Worm (Caenorhabditis elegans): ENCODE measurements around the gene nhr-42.

- no peak for TF ChIP-seq unc-62 (GFP tag; optimal IDR thresholded peaks at IDR 0.05)
- no peak for TF ChIP-seq nhr-12 (tag; optimal IDR thresholded peaks at IDR 0.05)
- no peak for TF ChIP-seq elt-3 (tag; optimal IDR thresholded peaks at IDR 0.05)
- no peak for TF ChIP-seq pha-4 (tag; optimal IDR thresholded peaks at IDR 0.05)
- TF ChIP-seq ztf-11 (tag; optimal IDR thresholded peaks at IDR 0.05), result no peak
- TF ChIP-seq zip-8 (tag; optimal IDR thresholded peaks at IDR 0.05), result no peak
- no peak for TF ChIP-seq hlh-1 (tag; optimal IDR thresholded peaks at IDR 0.05)
- TF ChIP-seq lin-32 (GFP tag; optimal IDR thresholded peaks at IDR 0.05), result no peak
- TF ChIP-seq unc-39 (tag; optimal IDR thresholded peaks at IDR 0.05), result no peak
- no peak for TF ChIP-seq nhr-237 (tag; optimal IDR thresholded peaks at IDR 0.05)
- no peak for TF ChIP-seq nhr-28 (tag; optimal IDR thresholded peaks at IDR 0.05)
- TF ChIP-seq lsy-2 (tag; optimal IDR thresholded peaks at IDR 0.05), result no peak
- TF ChIP-seq elt-1 (tag; optimal IDR thresholded peaks at IDR 0.05; ENCODE audit: borderline replicate concordance, insufficient read depth), result no peak
Observed at ce11 chrV:7017059-7017458, 18.4 kb downstream of the nhr-42 start, which contains the start of gene srsx-32.

Data from whole organism, mixed stage, embryonic.